Fruit fly (Drosophila melanogaster): ENCODE data around the gene Hcf.

Gene Hcf

DNA sequence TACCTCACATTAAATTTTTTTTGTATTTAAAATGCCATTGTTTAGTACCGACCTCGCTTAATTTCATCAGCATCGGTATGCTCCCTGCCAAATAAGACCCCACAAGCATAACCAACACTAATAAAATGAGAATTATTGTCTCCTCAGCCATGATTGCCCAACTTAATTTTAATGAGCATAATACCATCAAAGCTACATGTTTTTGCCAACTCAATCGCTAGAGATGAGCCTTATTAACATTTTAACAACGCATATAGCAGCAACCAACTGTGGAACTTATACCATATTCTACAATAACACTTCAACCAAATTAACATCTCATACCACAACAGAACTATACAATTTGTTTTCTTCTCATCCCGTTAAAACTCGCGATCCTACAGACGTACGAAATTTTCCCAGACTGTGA is 46.0 kb upstream of the Hcf start, which contains the start of gene Zip102B (continued):
- no peak for TF ChIP-seq CG17361 (GFP tag; IDR thresholded peaks at IDR 0.05)
- TF ChIP-seq CG11085 (GFP tag; IDR thresholded peaks at IDR 0.05) = no peak
- no peak for TF ChIP-seq Hmr (GFP tag; optimal IDR thresholded peaks at IDR 0.05)
- TF ChIP-seq jigr1 (GFP tag; IDR thresholded peaks at IDR 0.05) = no peak
- TF ChIP-seq prd (optimal IDR thresholded peaks at IDR 0.05) = no peak
- no peak for TF ChIP-seq prd (GFP tag; IDR thresholded peaks at IDR 0.05)
- TF ChIP-seq ftz-f1 (GFP tag; optimal IDR thresholded peaks at IDR 0.05) = no peak
- no peak for TF ChIP-seq Hr51 (GFP tag; optimal IDR thresholded peaks at IDR 0.05)
- TF ChIP-seq NK7.1 (GFP tag; optimal IDR thresholded peaks at IDR 0.05) = no peak
- TF ChIP-seq stc (GFP tag; IDR thresholded peaks at IDR 0.05) = no peak
- no peak for TF ChIP-seq CG5245 (GFP tag; optimal IDR thresholded peaks at IDR 0.05)
- TF ChIP-seq slou (GFP tag; optimal IDR thresholded peaks at IDR 0.05) = no peak
- no peak for TF ChIP-seq stwl (tag; optimal IDR thresholded peaks at IDR 0.05)
- TF ChIP-seq CG6272 (GFP tag; IDR thresholded peaks at IDR 0.05) = no peak
- no peak for TF ChIP-seq tna (GFP tag; IDR thresholded peaks at IDR 0.05; ENCODE audit: partially characterized antibody)
- no peak for TF ChIP-seq Vsx1 (GFP tag; optimal IDR thresholded peaks at IDR 0.05)
- TF ChIP-seq grau (tag; optimal IDR thresholded peaks at IDR 0.05) = no peak
- TF ChIP-seq br (optimal IDR thresholded peaks at IDR 0.05) = no peak
- TF ChIP-seq CG18011 (GFP tag; optimal IDR thresholded peaks at IDR 0.05) = no peak
- TF ChIP-seq CG14965 (GFP tag; optimal IDR thresholded peaks at IDR 0.05; ENCODE audit: borderline replicate concordance) = no peak
- no peak for TF ChIP-seq Rfx (GFP tag; IDR thresholded peaks at IDR 0.05)
- no peak for TF ChIP-seq CG11696 (GFP tag; IDR thresholded peaks at IDR 0.05)
- TF ChIP-seq shn (GFP tag; optimal IDR thresholded peaks at IDR 0.05) = no peak
- no peak for TF ChIP-seq Fer2 (tag; optimal IDR thresholded peaks at IDR 0.05)
- no peak for TF ChIP-seq CG6813 (GFP tag; optimal IDR thresholded peaks at IDR 0.05)
- TF ChIP-seq CG4820 (GFP tag; optimal IDR thresholded peaks at IDR 0.05) = no peak
- no peak for TF ChIP-seq ato (GFP tag; IDR thresholded peaks at IDR 0.05; ENCODE audit: partially characterized antibody)
- no peak for TF ChIP-seq Gug (GFP tag; IDR thresholded peaks at IDR 0.05)
- TF ChIP-seq Nf-YB (GFP tag; optimal IDR thresholded peaks at IDR 0.05) = no peak
- TF ChIP-seq dpn (GFP tag; optimal IDR thresholded peaks at IDR 0.05) = no peak
- TF ChIP-seq pfk (GFP tag; optimal IDR thresholded peaks at IDR 0.05) = peak; percentile 58
- TF ChIP-seq abd-A (tag; optimal IDR thresholded peaks at IDR 0.05) = no peak
- TF ChIP-seq her (GFP tag; optimal IDR thresholded peaks at IDR 0.05) = no peak
- no peak for TF ChIP-seq mirr (GFP tag; optimal IDR thresholded peaks at IDR 0.05)
- TF ChIP-seq CG8944 (GFP tag; optimal IDR thresholded peaks at IDR 0.05) = no peak
- no peak for TF ChIP-seq Hmx (GFP tag; optimal IDR thresholded peaks at IDR 0.05)
- no peak for TF ChIP-seq hb (GFP tag; IDR thresholded peaks at IDR 0.05; ENCODE audit: partially characterized antibody)
- no peak for TF ChIP-seq CHES-1-like (GFP tag; optimal IDR thresholded peaks at IDR 0.05)
- peak; percentile 97 for TF ChIP-seq CG1024 (GFP tag; IDR thresholded peaks at IDR 0.05)
- peak in 1 of 2 experiments; percentile 29 for TF ChIP-seq Hr78 (GFP tag; optimal IDR thresholded peaks at IDR 0.05)
- no peak for TF ChIP-seq CG8388 (GFP tag; optimal IDR thresholded peaks at IDR 0.05)
- TF ChIP-seq z (GFP tag; IDR thresholded peaks at IDR 0.05) = no peak
- TF ChIP-seq CG16813 (GFP tag; IDR thresholded peaks at IDR 0.05; ENCODE audit: partially characterized antibody) = no peak
- TF ChIP-seq CG2712 (tag; optimal IDR thresholded peaks at IDR 0.05) = peak; percentile 5
- no peak for TF ChIP-seq CG7987 (GFP tag; optimal IDR thresholded peaks at IDR 0.05)
- no peak for TF ChIP-seq knrl (GFP tag; IDR thresholded peaks at IDR 0.05; ENCODE audit: partially characterized antibody)
- TF ChIP-seq mld (GFP tag; IDR thresholded peaks at IDR 0.05; ENCODE audit: partially characterized antibody) = no peak
- no peak for TF ChIP-seq CG14441 (GFP tag; IDR thresholded peaks at IDR 0.05)
- no peak for TF ChIP-seq CG17359 (tag; optimal IDR thresholded peaks at IDR 0.05)
